Worm (Caenorhabditis elegans): ENCODE measurements around the gene C34F11.1.

Gene C34F11.1

ce11 chrII:5183207-5183606, 29.6 kb upstream of the C34F11.1 start:
- TF ChIP-seq C04F5.9 (tag; optimal IDR thresholded peaks at IDR 0.05) (no peak), fos-1 (tag; optimal IDR thresholded peaks at IDR 0.05) (no peak), lin-13 (GFP tag; optimal IDR thresholded peaks at IDR 0.05) (no peak), dsc-1 (tag; optimal IDR thresholded peaks at IDR 0.05) (peak; percentile 63), mdl-1 (tag; optimal IDR thresholded peaks at IDR 0.05) (no peak), pag-3 (tag; optimal IDR thresholded peaks at IDR 0.05; ENCODE audit: borderline replicate concordance, insufficient read depth) (no peak), rnt-1 (tag; optimal IDR thresholded peaks at IDR 0.05) (no peak), mef-2 (tag; optimal IDR thresholded peaks at IDR 0.05) (no peak), pqm-1 (tag; optimal IDR thresholded peaks at IDR 0.05) (no peak), lir-3 (tag; optimal IDR thresholded peaks at IDR 0.05; ENCODE audit: poor library complexity) (no peak), ztf-4 (tag; optimal IDR thresholded peaks at IDR 0.05) (peak; percentile 16), nhr-85 (tag) (peak; percentile 52), nhr-237 (tag; optimal IDR thresholded peaks at IDR 0.05) (no peak), lin-14 (GFP tag; optimal IDR thresholded peaks at IDR 0.05) (peak; percentile 18), ceh-90 (tag; optimal IDR thresholded peaks at IDR 0.05) (no peak), sptf-1 (tag; optimal IDR thresholded peaks at IDR 0.05) (no peak), swsn-7 (tag; optimal IDR thresholded peaks at IDR 0.05) (peak; percentile 3), nhr-71 (tag; optimal IDR thresholded peaks at IDR 0.05) (peak; percentile 44), nhr-20 (tag; optimal IDR thresholded peaks at IDR 0.05) (peak; percentile 9), blmp-1 (tag; optimal IDR thresholded peaks at IDR 0.05) (peak; percentile 19), nhr-47 (tag; optimal IDR thresholded peaks at IDR 0.05) (peak; percentile 22), irx-1 (tag; optimal IDR thresholded peaks at IDR 0.05) (no peak), unc-130 (tag; optimal IDR thresholded peaks at IDR 0.05) (no peak), C16A3.4 (tag; optimal IDR thresholded peaks at IDR 0.05) (no peak), C34B4.2 (tag; optimal IDR thresholded peaks at IDR 0.05) (no peak)

DNA sequence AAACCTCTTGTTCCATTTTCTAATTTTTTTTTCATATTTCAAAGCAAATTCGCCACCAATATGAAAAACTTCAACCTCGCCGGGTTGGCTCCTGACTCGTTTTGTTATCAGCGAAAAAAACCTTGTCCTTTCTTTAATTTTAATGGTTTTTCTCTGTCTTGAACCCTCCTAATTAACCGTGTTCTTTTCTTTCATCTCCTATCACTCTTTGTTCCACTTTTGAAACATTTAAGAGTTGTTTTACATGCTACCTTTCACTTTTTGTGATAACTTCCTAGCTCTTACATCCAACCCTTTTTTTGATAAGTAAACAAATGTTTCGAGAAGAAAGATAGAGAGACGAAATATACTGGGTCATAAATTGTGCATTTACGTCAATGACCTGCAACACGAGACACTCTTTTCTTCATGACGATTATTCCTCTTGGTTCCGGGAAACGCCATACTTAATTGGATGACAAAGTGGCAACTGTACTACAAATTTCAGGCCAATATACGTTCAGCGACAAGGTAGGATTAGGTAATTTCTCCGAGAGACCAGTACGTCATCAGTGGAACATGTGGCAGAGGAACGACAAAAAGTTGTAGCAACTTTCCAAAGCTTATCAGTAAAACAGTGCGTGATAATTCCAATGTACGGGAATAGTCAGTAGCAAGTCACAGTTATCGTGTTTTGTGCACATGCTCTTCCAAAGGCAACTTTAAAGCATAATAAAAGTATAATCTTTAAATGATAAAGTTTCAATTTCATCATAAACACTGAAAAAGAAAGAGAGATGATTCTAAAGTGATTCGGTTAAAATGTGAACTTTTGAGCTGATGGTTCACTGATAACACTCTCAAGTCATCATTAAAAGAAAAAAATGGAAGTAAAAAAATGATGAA, 27.9 kb upstream of the C34F11.1 start:
- TF ChIP-seq nhr-71 (tag; optimal IDR thresholded peaks at IDR 0.05) (peak; percentile 43), elt-2 (tag; optimal IDR thresholded peaks at IDR 0.05) (peak; percentile 98), nhr-237 (tag; optimal IDR thresholded peaks at IDR 0.05) (no peak), pag-3 (tag; optimal IDR thresholded peaks at IDR 0.05; ENCODE audit: borderline replicate concordance, insufficient read depth) (no peak), pqm-1 (tag; optimal IDR thresholded peaks at IDR 0.05) (no peak), lin-39 (tag; optimal IDR thresholded peaks at IDR 0.05) (no peak)

ce11 chrII:5185955-5186539, 26.7 kb upstream of the C34F11.1 start:
- TF ChIP-seq ztf-11 (tag; optimal IDR thresholded peaks at IDR 0.05) (no peak), nhr-84 (tag; optimal IDR thresholded peaks at IDR 0.05) (no peak), ceh-90 (tag; optimal IDR thresholded peaks at IDR 0.05) (no peak), nhr-85 (tag) (no peak), nhr-71 (tag; optimal IDR thresholded peaks at IDR 0.05) (peak; percentile 36), elt-2 (tag; optimal IDR thresholded peaks at IDR 0.05) (peak; percentile 97), hlh-17 (GFP tag; optimal IDR thresholded peaks at IDR 0.05; ENCODE audit: borderline replicate concordance) (no peak), nhr-77 (tag; optimal IDR thresholded peaks at IDR 0.05) (no peak), tlp-1 (tag; optimal IDR thresholded peaks at IDR 0.05) (peak; percentile 44), egl-13 (tag; optimal IDR thresholded peaks at IDR 0.05) (no peak), isw-1 (GFP tag; IDR thresholded peaks at IDR 0.05) (no peak), lin-14 (GFP tag; optimal IDR thresholded peaks at IDR 0.05) (peak; percentile 23), unc-98 (GFP tag; IDR thresholded peaks at IDR 0.05) (no peak), lin-15B (tag; optimal IDR thresholded peaks at IDR 0.05) (no peak)
